Fruit fly (Drosophila melanogaster) whole organism, embryonic: Measurements from ENCODE around the gene CG5070.
A peak's percentile ranks its signal among the peaks of the same experiment; 100 is the strongest.

ENCODE experiments used
- B-H2 ChIP-seq: fragments of 200-800 bp; sonication (Bioruptor generic); optimal IDR thresholded peaks from 2 replicates; lab custom pipeline; 2018; ENCODE audit warnings: missing biosample characterization, mild to moderate bottlenecking, missing genetic modification characterization
- Bdp1 ChIP-seq: fragments of 200-800 bp; sonication (Bioruptor generic); optimal IDR thresholded peaks from 3 replicates; lab custom pipeline; 2016; ENCODE audit warnings: missing biosample characterization, missing genetic modification characterization
- CG10321 ChIP-seq: fragments of 200-800 bp; sonication (Bioruptor generic); IDR thresholded peaks from 2 replicates; pipeline ENCODE4 v1.3.6; 2022; ENCODE audit warnings: missing biosample characterization, missing genetic modification characterization
- CG15479 ChIP-seq: fragments of 200-800 bp; sonication (Bioruptor generic); optimal IDR thresholded peaks from 3 replicates; lab custom pipeline; 2019; ENCODE audit warnings: missing biosample characterization, mild to moderate bottlenecking, missing genetic modification characterization, moderate library complexity
- CG16815 ChIP-seq: fragments of 200-800 bp; sonication (Bioruptor generic); optimal IDR thresholded peaks from 3 replicates; lab custom pipeline; 2017; ENCODE audit warnings: missing biosample characterization, mild to moderate bottlenecking, missing genetic modification characterization
- CG1832 ChIP-seq: fragments of 200-800 bp; sonication (Bioruptor generic); optimal IDR thresholded peaks from 2 replicates; lab custom pipeline; 2017; ENCODE audit warnings: missing biosample characterization, mild to moderate bottlenecking, missing genetic modification characterization, inconsistent platforms
- CG2199 ChIP-seq: fragments of 200-800 bp; sonication (Bioruptor generic); IDR thresholded peaks from 3 replicates; pipeline ENCODE4 v1.3.6; 2022; ENCODE audit warnings: missing biosample characterization, missing genetic modification characterization
- CG2678 ChIP-seq: fragments of 200-800 bp; sonication (Bioruptor generic); optimal IDR thresholded peaks from 3 replicates; lab custom pipeline; 2019; ENCODE audit warnings: missing biosample characterization, mild to moderate bottlenecking, missing genetic modification characterization, moderate library complexity
- CG3838 ChIP-seq: fragments of 200-800 bp; sonication (Bioruptor generic); optimal IDR thresholded peaks from 3 replicates; lab custom pipeline; 2016; ENCODE audit warnings: missing biosample characterization, missing genetic modification characterization
- CG4360 ChIP-seq: fragments of 200-800 bp; sonication (Bioruptor generic); IDR thresholded peaks from 2 replicates; pipeline ENCODE4 v1.3.6; 2022; ENCODE audit warnings: missing biosample characterization, missing genetic modification characterization
- CG6254 ChIP-seq: fragments of 200-800 bp; sonication (Bioruptor generic); optimal IDR thresholded peaks from 3 replicates; lab custom pipeline; 2017; ENCODE audit warnings: mild to moderate bottlenecking, missing biosample characterization, missing genetic modification reagents, missing genetic modification characterization
- CG6272 ChIP-seq: fragments of 200-800 bp; sonication (Bioruptor generic); IDR thresholded peaks from 2 replicates; pipeline ENCODE4 v1.3.6; 2022; ENCODE audit warnings: missing biosample characterization, missing genetic modification characterization
- CG7745 ChIP-seq: fragments of 200-800 bp; sonication (Bioruptor generic); optimal IDR thresholded peaks from 2 replicates; lab custom pipeline; 2018; ENCODE audit warnings: missing biosample characterization, mild to moderate bottlenecking, missing genetic modification characterization, moderate library complexity
- CG7928 ChIP-seq: fragments of 200-800 bp; sonication (Bioruptor generic); optimal IDR thresholded peaks from 2 replicates; lab custom pipeline; 2017; ENCODE audit warnings: missing biosample characterization, mild to moderate bottlenecking, missing genetic modification characterization
- CG8290 ChIP-seq, 3 experiments: fragments of 200-800 bp; sonication (Bioruptor generic); optimal IDR thresholded peaks; 2 replicates each; lab custom pipeline; 2016 to 2019; ENCODE audit warnings: missing biosample characterization in 3 of 3, missing genetic modification characterization in 3 of 3, mild to moderate bottlenecking in 2 of 3, moderate library complexity in 1 of 3
- CG8924 ChIP-seq: fragments of 200-800 bp; optimal IDR thresholded peaks from 3 replicates; lab custom pipeline; 2019; ENCODE audit warnings: missing biosample characterization, mild to moderate bottlenecking, missing genetic modification characterization, moderate library complexity
- E2f2 ChIP-seq: fragments of 200-800 bp; sonication (Bioruptor generic); IDR thresholded peaks from 2 replicates; pipeline ENCODE4 v1.3.6; 2022; ENCODE audit warnings: missing biosample characterization, missing genetic modification characterization
- H2.0 ChIP-seq: fragments of 200-800 bp; sonication (Bioruptor generic); IDR thresholded peaks from 2 replicates; pipeline ENCODE4 v1.3.6; 2022; ENCODE audit warnings: missing biosample characterization, missing genetic modification characterization
- Hr3 ChIP-seq: fragments of 200-800 bp; sonication (Bioruptor generic); optimal IDR thresholded peaks from 3 replicates; lab custom pipeline; 2016; ENCODE audit warnings: missing biosample characterization, missing genetic modification characterization
- Hr78 ChIP-seq, 2 experiments: fragments of 200-800 bp in 1 of 2; fragments of >200 bp in 1 of 2; sonication (Bioruptor generic) in 1 of 2; optimal IDR thresholded peaks; 2 replicates each; lab custom pipeline; 2017 to 2019; ENCODE audit warnings: missing biosample characterization in 2 of 2, missing genetic modification characterization in 2 of 2, mild to moderate bottlenecking in 1 of 2, moderate library complexity in 1 of 2
- MBD-R2 ChIP-seq: fragments of 200-800 bp; sonication (Bioruptor generic); IDR thresholded peaks from 2 replicates; pipeline ENCODE4 v1.3.6; 2022; ENCODE audit warnings: missing biosample characterization, missing genetic modification characterization
- Med ChIP-seq: fragments of 200-800 bp; sonication (Bioruptor generic); peaks from one replicate; lab custom pipeline; 2016; ENCODE audit warnings: missing biosample characterization, missing genetic modification characterization, mild to moderate bottlenecking, inconsistent platforms, moderate library complexity
- NC2α ChIP-seq: fragments of 200-800 bp; sonication (Bioruptor generic); optimal IDR thresholded peaks from 2 replicates; lab custom pipeline; 2016; ENCODE audit warnings: missing biosample characterization, missing genetic modification characterization
- PHDP ChIP-seq: fragments of 200-800 bp; sonication (Bioruptor generic); optimal IDR thresholded peaks from 3 replicates; lab custom pipeline; 2018; ENCODE audit warnings: missing biosample characterization, mild to moderate bottlenecking, missing genetic modification characterization, moderate library complexity
- Ptx1 ChIP-seq: fragments of 200-800 bp; sonication (Bioruptor generic); IDR thresholded peaks from 2 replicates; pipeline ENCODE4 v1.3.6; 2022; ENCODE audit warnings: missing biosample characterization, missing genetic modification characterization
- Trl ChIP-seq, 3 experiments: fragments of >200 bp in 2 of 3; fragments of 200-800 bp in 1 of 3; sonication (Bioruptor generic) in 1 of 3; optimal IDR thresholded peaks; 2 replicates in 1 of 3; 3 replicates in 2 of 3; lab custom pipeline; 2016 to 2017; ENCODE audit warnings: missing biosample characterization in 1 of 3, missing genetic modification characterization in 1 of 3
- abd-A ChIP-seq: fragments of 200-800 bp; sonication (Bioruptor generic); optimal IDR thresholded peaks from 3 replicates; lab custom pipeline; 2019; ENCODE audit warnings: missing biosample characterization, mild to moderate bottlenecking, missing genetic modification characterization, moderate library complexity
- ac ChIP-seq: fragments of 200-800 bp; sonication (Bioruptor generic); optimal IDR thresholded peaks from 3 replicates; lab custom pipeline; 2017; ENCODE audit warnings: missing biosample characterization, mild to moderate bottlenecking, missing genetic modification characterization
- cato ChIP-seq: fragments of 200-800 bp; sonication (Bioruptor generic); optimal IDR thresholded peaks from 2 replicates; lab custom pipeline; 2016; ENCODE audit warnings: missing biosample characterization, missing genetic modification characterization, borderline replicate concordance
- cg ChIP-seq: fragments of 200-800 bp; sonication (Bioruptor generic); optimal IDR thresholded peaks from 3 replicates; lab custom pipeline; 2019; ENCODE audit warnings: missing biosample characterization, mild to moderate bottlenecking, missing genetic modification characterization, moderate library complexity
- chm ChIP-seq: fragments of 200-800 bp; sonication (Bioruptor generic); IDR thresholded peaks from 2 replicates; pipeline ENCODE4 v1.3.6; 2022; ENCODE audit warnings: missing biosample characterization, missing genetic modification characterization
- ci ChIP-seq: fragments of 200-800 bp; sonication (Bioruptor generic); IDR thresholded peaks from 3 replicates; pipeline ENCODE4 v1.3.6; 2022; ENCODE audit warnings: missing biosample characterization, missing genetic modification characterization
- da ChIP-seq: fragments of 200-800 bp; sonication (Bioruptor generic); optimal IDR thresholded peaks from 2 replicates; lab custom pipeline; 2016; ENCODE audit warnings: missing biosample characterization, missing genetic modification characterization
- en ChIP-seq: fragments of 200-800 bp; sonication (Bioruptor generic); optimal IDR thresholded peaks from 2 replicates; lab custom pipeline; 2016; ENCODE audit warnings: missing biosample characterization, missing genetic modification characterization
- grau ChIP-seq: fragments of 200-800 bp; optimal IDR thresholded peaks from 3 replicates; lab custom pipeline; 2019; ENCODE audit warnings: missing biosample characterization, mild to moderate bottlenecking, missing genetic modification characterization, moderate library complexity
- gsb-n ChIP-seq: fragments of 200-800 bp; sonication (Bioruptor generic); optimal IDR thresholded peaks from 3 replicates; lab custom pipeline; 2018; ENCODE audit warnings: missing biosample characterization, mild to moderate bottlenecking, missing genetic modification characterization
- hbn ChIP-seq: fragments of 200-800 bp; sonication (Bioruptor generic); IDR thresholded peaks from 2 replicates; pipeline ENCODE4 v1.3.6; 2022; ENCODE audit warnings: missing biosample characterization, missing genetic modification characterization; ENCODE audit not compliant: partially characterized antibody
- jing ChIP-seq: fragments of 200-800 bp; sonication (Bioruptor generic); optimal IDR thresholded peaks from 2 replicates; lab custom pipeline; 2018; ENCODE audit warnings: missing biosample characterization, mild to moderate bottlenecking, missing genetic modification characterization
- kni ChIP-seq: fragments of 200-800 bp; sonication (Bioruptor generic); optimal IDR thresholded peaks from 3 replicates; lab custom pipeline; 2017; ENCODE audit warnings: mild to moderate bottlenecking, missing biosample characterization, missing genetic modification reagents, missing genetic modification characterization
- pan ChIP-seq, 4 experiments: fragments of >200 bp in 3 of 4; fragments of 200-800 bp in 1 of 4; sonication (Bioruptor generic) in 1 of 4; optimal IDR thresholded peaks in 3 of 4; IDR thresholded peaks in 1 of 4; 2 replicates each; pipeline versions ENCODE4 v1.3.6 to Lab custom; 2017 to 2022; ENCODE audit warnings: missing biosample characterization in 2 of 4, missing genetic modification characterization in 2 of 4, mixed read lengths in 1 of 4
- pros ChIP-seq: fragments of 200-800 bp; sonication (Bioruptor generic); optimal IDR thresholded peaks from 3 replicates; lab custom pipeline; 2019; ENCODE audit warnings: missing biosample characterization, mild to moderate bottlenecking, missing genetic modification characterization, moderate library complexity
- sens ChIP-seq: fragments of 200-800 bp; sonication (Bioruptor generic); peaks from one replicate; lab custom pipeline; 2016; ENCODE audit warnings: missing biosample characterization, missing genetic modification characterization
- so ChIP-seq: fragments of 200-800 bp; sonication (Bioruptor generic); IDR thresholded peaks from 3 replicates; pipeline ENCODE4 v1.3.6; 2022; ENCODE audit warnings: missing biosample characterization, missing genetic modification characterization
- tin ChIP-seq: fragments of 200-800 bp; sonication (Bioruptor generic); optimal IDR thresholded peaks from 3 replicates; lab custom pipeline; 2016; ENCODE audit warnings: missing biosample characterization, missing genetic modification characterization
- ttk ChIP-seq: fragments of 200-800 bp; sonication (Bioruptor generic); IDR thresholded peaks from 2 replicates; pipeline ENCODE4 v2.1.2; 2022; ENCODE audit warnings: missing biosample characterization, missing genetic modification characterization
- wdn ChIP-seq: fragments of 200-800 bp; sonication (Bioruptor generic); IDR thresholded peaks from 2 replicates; pipeline ENCODE4 v1.3.6; 2022; ENCODE audit warnings: missing biosample characterization, missing genetic modification characterization

Gene CG5070

dm6 chrX:17159819-17160218 lies 43.1 kb upstream of the CG5070 start, which contains the start of gene baz (continued):
- TF ChIP-seq B-H2 (GFP tag; lab: Kevin White, UChicago) (peak; percentile 20), MBD-R2 (GFP tag; lab: Robert Waterston, UW) (peak; percentile 54; the same call in 1 of the 2 replicates)

- TF ChIP-seq chm (peak; percentile 18; the same call in 1 of the 2 replicates), Ptx1 (GFP tag; lab: Robert Waterston, UW) (no peak), CG2678 (tag; lab: Kevin White, UChicago) (no peak), gsb-n (tag; lab: Kevin White, UChicago) (no peak), cg (GFP tag; lab: Kevin White, UChicago) (peak; percentile 9), wdn (GFP tag; lab: Robert Waterston, UW) (no peak), CG10321 (GFP tag; lab: Robert Waterston, UW) (0 out of 2 replicates have a peak, but pooled peaks have one; percentile 36), CG15479 (GFP tag; lab: Kevin White, UChicago) (peak; percentile 60), kni (peak; percentile 14), CG8924 (peak; percentile 72), CG3838 (GFP tag; lab: Kevin White, UChicago) (peak; percentile 2), hbn (GFP tag; lab: Robert Waterston, UW) (0 out of 2 replicates have a peak, but pooled peaks have one; percentile 20), jing (GFP tag; lab: Kevin White, UChicago) (no peak), ci (GFP tag; lab: Robert Waterston, UW) (peak; percentile 18; the same call in 1 of the 3 replicates), H2.0 (GFP tag; lab: Robert Waterston, UW) (no peak), Trl (optimal IDR thresholded peaks at IDR 0.05; lab: Kevin White, UChicago) (peak; percentile 56 to 79), Trl (GFP tag; optimal IDR thresholded peaks at IDR 0.05; lab: Kevin White, UChicago) (no peak), CG4360 (peak; percentile 98), CG2199 (GFP tag; lab: Robert Waterston, UW) (0 out of 3 replicates have a peak, but pooled peaks have one; percentile 73), so (peak; percentile 23; the same call in 1 of the 3 replicates), ac (GFP tag; lab: Kevin White, UChicago) (peak; percentile 55), pan (optimal IDR thresholded peaks at IDR 0.05; lab: Kevin White, UChicago) (no peak), pan (GFP tag; optimal IDR thresholded peaks at IDR 0.05 in 1 of 2, IDR thresholded peaks at IDR 0.05 in 1 of 2) (peak in 1 of 2 experiments; percentile 24), CG1832 (peak; percentile 78), tin (no peak), Med (peak; percentile 36), da (GFP tag; lab: Kevin White, UChicago) (peak; percentile 25), sens (GFP tag; lab: Kevin White, UChicago) (peak; percentile 75), Hr3 (GFP tag; lab: Kevin White, UChicago) (no peak), Bdp1 (no peak)
These were observed 42.4 kb upstream of the CG5070 start for dm6 chrX:17160396-17161040.

dm6 chrX:17162446-17163013 lies 40.4 kb upstream of the CG5070 start:
- TF ChIP-seq Hr78 (GFP tag; optimal IDR thresholded peaks at IDR 0.05; lab: Kevin White, UChicago), result peak in 1 of 2 experiments; percentile 20
- no peak for TF ChIP-seq grau (tag; lab: Kevin White, UChicago)
- TF ChIP-seq en (GFP tag; lab: Kevin White, UChicago), result no peak
- TF ChIP-seq NC2α (GFP tag; lab: Kevin White, UChicago), result no peak
- peak; percentile 82 for TF ChIP-seq pros
- no peak for TF ChIP-seq CG8290 (GFP tag; optimal IDR thresholded peaks at IDR 0.05; lab: Kevin White, UChicago)
- no peak for TF ChIP-seq CG8290 (tag; optimal IDR thresholded peaks at IDR 0.05; lab: Kevin White, UChicago)
- TF ChIP-seq abd-A (tag; lab: Kevin White, UChicago), result no peak
- peak; percentile 67 for TF ChIP-seq kni
- no peak for TF ChIP-seq ttk (GFP tag; lab: Robert Waterston, UW)
- TF ChIP-seq CG6272 (GFP tag; lab: Robert Waterston, UW), result no peak
- no peak for TF ChIP-seq E2f2 (GFP tag; lab: Robert Waterston, UW)
- peak; percentile 62 for TF ChIP-seq CG7745 (tag; lab: Kevin White, UChicago)
- no peak for TF ChIP-seq CG7928 (GFP tag; lab: Kevin White, UChicago)
- no peak for TF ChIP-seq cato (GFP tag; lab: Kevin White, UChicago)
- TF ChIP-seq PHDP (tag; lab: Kevin White, UChicago), result no peak
- TF ChIP-seq CG16815 (GFP tag; lab: Kevin White, UChicago), result no peak
- no peak for TF ChIP-seq CG6254
